Worm (Caenorhabditis elegans) whole organism, L3 larva: ENCODE measurements around the gene irld-65.

Experiments
- R02D3.7 ChIP-seq: fragments of 150-350 bp; optimal IDR thresholded peaks from 2 replicates; lab custom pipeline; 2014; ENCODE audit warnings: missing biosample characterization, missing genetic modification characterization
- ZK546.5 ChIP-seq: sonication (generic microtip); optimal IDR thresholded peaks from 2 replicates; lab custom pipeline; 2017; ENCODE audit warnings: missing biosample characterization, missing genetic modification characterization
- ceh-16 ChIP-seq: sonication (generic microtip); optimal IDR thresholded peaks from 2 replicates; lab custom pipeline; 2017; ENCODE audit warnings: missing biosample characterization, missing genetic modification characterization
- ceh-28 ChIP-seq: fragments of 150-350 bp; optimal IDR thresholded peaks from 2 replicates; lab custom pipeline; 2014; ENCODE audit warnings: missing biosample characterization, missing genetic modification reagents, missing genetic modification characterization
- ceh-82 ChIP-seq: fragments of 150-350 bp; optimal IDR thresholded peaks from 2 replicates; lab custom pipeline; 2014; ENCODE audit warnings: missing biosample characterization, missing genetic modification characterization
- ceh-9 ChIP-seq: sonication (generic microtip); optimal IDR thresholded peaks from 2 replicates; lab custom pipeline; 2018; ENCODE audit warnings: missing biosample characterization, missing genetic modification characterization
- daf-12 ChIP-seq: fragments of 150-350 bp; optimal IDR thresholded peaks from 2 replicates; lab custom pipeline; 2014; ENCODE audit warnings: missing biosample characterization, missing genetic modification reagents, missing genetic modification characterization
- egl-27 ChIP-seq: sonication (generic microtip); optimal IDR thresholded peaks from 4 replicates; lab custom pipeline; 2017; ENCODE audit warnings: missing biosample characterization, missing genetic modification reagents, missing genetic modification characterization
- egl-5 ChIP-seq: fragments of 150-350 bp; optimal IDR thresholded peaks from 2 replicates; lab custom pipeline; 2017; ENCODE audit warnings: missing biosample characterization, missing genetic modification reagents, missing genetic modification characterization, inconsistent platforms
- elt-1 ChIP-seq: fragments of 150-350 bp; optimal IDR thresholded peaks from 2 replicates; lab custom pipeline; 2014; ENCODE audit warnings: missing biosample characterization, missing genetic modification characterization
- elt-2 ChIP-seq: sonication (generic microtip); optimal IDR thresholded peaks from 2 replicates; lab custom pipeline; 2016; ENCODE audit warnings: missing genetic modification reagents, mild to moderate bottlenecking, missing genetic modification characterization, missing compliant biosample characterization
- elt-3 ChIP-seq, 3 experiments: fragments of 150-350 bp in 1 of 3; sonication (generic microtip) in 2 of 3; optimal IDR thresholded peaks; 2 replicates in 2 of 3; 4 replicates in 1 of 3; lab custom pipeline; 2014 to 2017; ENCODE audit warnings: missing biosample characterization in 3 of 3, missing genetic modification characterization in 3 of 3
- fkh-2 ChIP-seq: fragments of 150-350 bp; optimal IDR thresholded peaks from 2 replicates; lab custom pipeline; 2014; ENCODE audit warnings: missing biosample characterization, missing genetic modification reagents, missing genetic modification characterization
- fos-1 ChIP-seq: fragments of 150-350 bp; optimal IDR thresholded peaks from 2 replicates; lab custom pipeline; 2014; ENCODE audit warnings: missing biosample characterization, missing genetic modification characterization
- lin-15B ChIP-seq: fragments of 150-350 bp; optimal IDR thresholded peaks from 2 replicates; lab custom pipeline; 2014; ENCODE audit warnings: missing biosample characterization, missing genetic modification characterization
- lin-39 ChIP-seq: fragments of 150-350 bp; optimal IDR thresholded peaks from 2 replicates; lab custom pipeline; 2018; ENCODE audit warnings: missing biosample characterization, missing genetic modification reagents, missing genetic modification characterization
- lsy-12 ChIP-seq: sonication (generic microtip); optimal IDR thresholded peaks from 2 replicates; lab custom pipeline; 2016; ENCODE audit warnings: mild to moderate bottlenecking, missing genetic modification characterization, missing compliant biosample characterization
- mdl-1 ChIP-seq: fragments of 150-350 bp; optimal IDR thresholded peaks from 2 replicates; lab custom pipeline; 2014; ENCODE audit warnings: missing biosample characterization, missing genetic modification characterization
- mml-1 ChIP-seq: fragments of 150-350 bp; sonication (generic microtip); optimal IDR thresholded peaks from 3 replicates; lab custom pipeline; 2014; ENCODE audit warnings: missing biosample characterization, missing genetic modification characterization
- nfya-1 ChIP-seq: sonication (generic microtip); optimal IDR thresholded peaks from 2 replicates; lab custom pipeline; 2017; ENCODE audit warnings: missing genetic modification characterization, mild to moderate bottlenecking, missing compliant biosample characterization, antibody characterized with exemption, moderate library complexity; ENCODE audit not compliant: insufficient read depth
- nhr-11 ChIP-seq: fragments of 150-350 bp; optimal IDR thresholded peaks from 2 replicates; lab custom pipeline; 2014; ENCODE audit warnings: missing biosample characterization, missing genetic modification characterization
- nhr-12 ChIP-seq: fragments of 150-350 bp; optimal IDR thresholded peaks from 2 replicates; lab custom pipeline; 2014; ENCODE audit warnings: missing biosample characterization, missing genetic modification characterization
- nhr-237 ChIP-seq: fragments of 150-350 bp; optimal IDR thresholded peaks from 2 replicates; lab custom pipeline; 2014; ENCODE audit warnings: missing biosample characterization, missing genetic modification characterization
- nhr-25 ChIP-seq: sonication (generic microtip); optimal IDR thresholded peaks from 2 replicates; lab custom pipeline; 2017; ENCODE audit warnings: missing biosample characterization, missing genetic modification characterization
- nhr-28 ChIP-seq: fragments of 150-350 bp; optimal IDR thresholded peaks from 2 replicates; lab custom pipeline; 2014; ENCODE audit warnings: missing biosample characterization, missing genetic modification characterization
- nhr-67 ChIP-seq: fragments of 150-350 bp; optimal IDR thresholded peaks from 2 replicates; lab custom pipeline; 2014; ENCODE audit warnings: missing biosample characterization, missing genetic modification characterization
- nhr-76 ChIP-seq: fragments of 150-350 bp; sonication (generic microtip); optimal IDR thresholded peaks from 5 replicates; lab custom pipeline; 2014; ENCODE audit warnings: missing biosample characterization, missing genetic modification characterization
- pqm-1 ChIP-seq: fragments of 150-350 bp; optimal IDR thresholded peaks from 2 replicates; lab custom pipeline; 2017; ENCODE audit warnings: missing biosample characterization, missing genetic modification characterization, inconsistent platforms
- snpc-4 ChIP-seq: fragments of 150-350 bp; optimal IDR thresholded peaks from 2 replicates; lab custom pipeline; 2014; ENCODE audit warnings: missing biosample characterization, missing genetic modification characterization
- tbx-2 ChIP-seq: sonication (generic microtip); optimal IDR thresholded peaks from 2 replicates; lab custom pipeline; 2016; ENCODE audit warnings: mild to moderate bottlenecking, missing genetic modification characterization, missing compliant biosample characterization
- unc-62 ChIP-seq: fragments of 150-350 bp; sonication (generic microtip); optimal IDR thresholded peaks from 4 replicates; lab custom pipeline; 2014; ENCODE audit warnings: missing biosample characterization, missing genetic modification reagents, missing genetic modification characterization
- ztf-11 ChIP-seq: fragments of 150-350 bp; optimal IDR thresholded peaks from 2 replicates; lab custom pipeline; 2014; ENCODE audit warnings: missing biosample characterization, missing genetic modification characterization

Gene irld-65

ce11 chrII:2937852-2938251 is at the start of gene irld-65:
irld-65 (minus strand) TSS chrII:2937952.
- TF ChIP-seq lin-15B (tag; lab: Kevin White, UChicago): no peak
- TF ChIP-seq fkh-2 (tag; lab: Kevin White, UChicago): no peak
- TF ChIP-seq ceh-82 (tag; lab: Kevin White, UChicago): no peak
- TF ChIP-seq nfya-1 (tag; lab: Kevin White, UChicago): no peak
- no peak for TF ChIP-seq pqm-1 (tag; lab: Kevin White, UChicago)
- no peak for TF ChIP-seq mml-1
- TF ChIP-seq mdl-1 (tag; lab: Kevin White, UChicago): no peak
- TF ChIP-seq elt-2: no peak
- TF ChIP-seq nhr-76 (tag; lab: Kevin White, UChicago): no peak
- TF ChIP-seq ZK546.5 (tag; lab: Kevin White, UChicago): no peak
- no peak for TF ChIP-seq nhr-25 (tag; lab: Kevin White, UChicago)
- TF ChIP-seq fos-1 (tag; lab: Kevin White, UChicago): no peak
- TF ChIP-seq ceh-9 (tag; lab: Kevin White, UChicago): no peak
- TF ChIP-seq ceh-28 (tag; lab: Kevin White, UChicago): no peak
- no peak for TF ChIP-seq nhr-237 (tag; lab: Kevin White, UChicago)
- no peak for TF ChIP-seq nhr-12 (tag; lab: Kevin White, UChicago)
- no peak for TF ChIP-seq ztf-11
- no peak for TF ChIP-seq daf-12 (tag; lab: Kevin White, UChicago)
- no peak for TF ChIP-seq nhr-67
- no peak for TF ChIP-seq lsy-12 (tag; lab: Kevin White, UChicago)

ce11 chrII:2987122-2987556 is 49.4 kb upstream of the irld-65 start:
- TF ChIP-seq snpc-4 (tag; lab: Kevin White, UChicago): peak; percentile 24
- TF ChIP-seq fos-1 (tag; lab: Kevin White, UChicago): no peak
- TF ChIP-seq nhr-67: no peak

DNA sequence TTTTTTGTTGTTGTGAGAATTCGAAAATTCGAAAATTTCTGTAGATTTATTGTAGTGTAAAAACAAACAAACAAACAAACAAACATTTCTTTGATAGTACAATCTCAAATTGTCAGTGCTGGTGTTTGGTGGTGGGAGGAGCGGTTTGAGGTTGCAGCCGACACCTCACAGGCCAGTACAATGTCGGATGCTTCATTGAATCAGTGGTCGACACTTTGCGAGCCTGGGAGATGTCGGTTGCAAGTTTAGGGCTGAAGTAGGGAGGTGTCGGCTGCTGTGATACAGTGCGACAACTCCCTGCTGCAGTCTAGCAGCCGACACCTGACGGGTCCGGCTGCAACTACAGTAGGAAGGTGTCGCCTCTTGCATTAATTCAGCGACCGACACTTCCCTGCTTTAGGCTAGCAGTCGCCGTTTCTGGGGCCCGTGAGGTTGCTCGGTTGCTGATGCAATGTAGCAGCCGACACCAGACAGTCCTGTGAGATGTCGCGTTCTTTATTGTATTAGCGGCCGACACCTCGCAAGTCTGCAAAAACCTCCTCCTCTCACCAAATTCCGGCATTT is 48.3 kb upstream of the irld-65 start:
- no peak for TF ChIP-seq daf-12 (tag; lab: Kevin White, UChicago)
- TF ChIP-seq elt-2: no peak
- TF ChIP-seq nhr-28 (tag; lab: Kevin White, UChicago): no peak
- TF ChIP-seq snpc-4 (tag; lab: Kevin White, UChicago): peak; percentile 43
- TF ChIP-seq ceh-82 (tag; lab: Kevin White, UChicago): no peak
- no peak for TF ChIP-seq elt-1 (tag; lab: Kevin White, UChicago)

DNA sequence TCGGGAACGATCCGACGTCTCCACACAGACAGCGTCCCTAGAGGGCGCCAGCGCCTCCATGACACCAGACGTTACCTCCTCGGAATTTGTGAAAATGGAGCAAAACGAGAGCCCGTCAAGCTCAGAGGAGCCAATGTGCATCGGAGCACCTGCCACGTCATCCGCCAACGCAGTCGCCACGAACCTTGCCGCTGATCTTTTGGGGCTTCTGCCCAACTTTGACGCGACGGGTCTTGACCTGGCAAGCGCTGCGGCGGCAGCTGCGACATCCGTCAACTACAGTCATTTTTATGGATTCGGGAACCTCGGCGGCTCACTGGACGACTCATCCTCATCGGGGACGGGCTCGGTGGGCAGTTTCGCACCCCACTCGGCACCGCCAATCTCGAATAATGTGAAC is 47.7 kb upstream of the irld-65 start:
- TF ChIP-seq snpc-4 (tag; lab: Kevin White, UChicago) (no peak), lsy-12 (tag; lab: Kevin White, UChicago) (no peak), fkh-2 (tag; lab: Kevin White, UChicago) (no peak), egl-27 (tag; lab: Kevin White, UChicago) (no peak), nhr-237 (tag; lab: Kevin White, UChicago) (no peak), ceh-9 (tag; lab: Kevin White, UChicago) (no peak), nhr-12 (tag; lab: Kevin White, UChicago) (no peak), ceh-16 (tag; lab: Kevin White, UChicago) (no peak)

- no peak for TF ChIP-seq nhr-237 (tag; lab: Kevin White, UChicago)
- no peak for TF ChIP-seq nhr-28 (tag; lab: Kevin White, UChicago)
- no peak for TF ChIP-seq lin-39 (tag; lab: Kevin White, UChicago)
- no peak for TF ChIP-seq nfya-1 (tag; lab: Kevin White, UChicago)
- no peak for TF ChIP-seq fkh-2 (tag; lab: Kevin White, UChicago)
- TF ChIP-seq ZK546.5 (tag; lab: Kevin White, UChicago): no peak
- TF ChIP-seq R02D3.7: no peak
- no peak for TF ChIP-seq egl-5 (tag; lab: Kevin White, UChicago)
- TF ChIP-seq elt-3 (tag; optimal IDR thresholded peaks at IDR 0.05; lab: Kevin White, UChicago): no peak
- no peak for TF ChIP-seq tbx-2
- TF ChIP-seq elt-2: no peak
- no peak for TF ChIP-seq daf-12 (tag; lab: Kevin White, UChicago)
- TF ChIP-seq ceh-9 (tag; lab: Kevin White, UChicago): no peak
- TF ChIP-seq nhr-11 (tag; lab: Kevin White, UChicago): no peak
- no peak for TF ChIP-seq unc-62
- TF ChIP-seq, all 47 proteins: peak for 0
These were observed 46.6 kb upstream of the irld-65 start for ce11 chrII:2984383-2984782.
